Worm (Caenorhabditis elegans) whole organism, late embryonic: ENCODE data around the gene F32H5.1.

ENCODE experiments used
- ama-1 ChIP-seq: fragments of 150-350 bp; optimal IDR thresholded peaks from 2 replicates; lab custom pipeline; 2014
- ceh-14 ChIP-seq: sonication (generic microtip); optimal IDR thresholded peaks from 2 replicates; lab custom pipeline; 2016; ENCODE audit warnings: missing genotype, missing genetic modification characterization, missing compliant biosample characterization
- ceh-19 ChIP-seq: fragments of 200-800 bp; sonication (Bioruptor generic); optimal IDR thresholded peaks from 2 replicates; lab custom pipeline; 2018; ENCODE audit warnings: mild to moderate bottlenecking, missing genetic modification characterization, missing compliant biosample characterization
- pag-3 ChIP-seq: sonication (generic microtip); optimal IDR thresholded peaks from 2 replicates; lab custom pipeline; 2016; ENCODE audit warnings: missing compliant biosample characterization, missing genetic modification characterization, borderline replicate concordance
- tbx-2 ChIP-seq: sonication (generic microtip); optimal IDR thresholded peaks from 2 replicates; lab custom pipeline; 2016; ENCODE audit warnings: missing genetic modification characterization, missing compliant biosample characterization
- ztf-16 ChIP-seq: sonication (generic microtip); optimal IDR thresholded peaks from 2 replicates; lab custom pipeline; 2017; ENCODE audit warnings: missing genetic modification characterization, missing compliant biosample characterization

DNA sequence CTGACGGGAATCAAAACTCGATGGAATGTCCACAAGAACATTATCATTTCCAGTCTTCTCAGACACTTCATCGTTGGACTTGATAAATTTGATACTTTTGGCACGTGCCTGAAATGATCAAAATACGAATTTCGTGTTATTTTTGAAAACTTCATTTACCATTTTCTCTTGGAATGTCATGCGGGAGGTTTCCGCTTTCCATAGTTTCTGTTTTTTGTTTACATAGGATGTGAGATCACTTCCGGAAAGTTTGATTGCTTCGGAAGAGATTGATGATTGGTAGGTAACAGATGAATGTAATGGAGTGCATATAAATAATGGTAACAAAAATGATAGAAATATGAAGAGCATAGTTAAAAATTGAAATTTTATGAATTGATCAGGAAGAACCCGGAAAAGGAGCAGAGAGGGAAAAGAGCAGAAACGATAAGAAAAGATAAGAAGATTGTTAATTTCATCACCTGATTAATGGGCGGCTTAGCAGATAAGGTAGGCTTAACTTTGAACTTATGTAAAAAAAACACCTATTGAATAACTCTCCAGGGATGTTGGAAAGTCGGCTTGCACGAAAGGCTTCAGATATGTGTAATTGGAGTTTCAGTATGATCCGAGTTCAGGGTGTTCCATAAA is at the start of gene F32H5.1:
- no peak for TF ChIP-seq tbx-2 (tag; lab: Kevin White, UChicago)
- no peak for TF ChIP-seq pag-3 (tag; lab: Kevin White, UChicago)
- no peak for TF ChIP-seq ceh-14 (tag; lab: Kevin White, UChicago)
- TF ChIP-seq ztf-16 (tag; lab: Kevin White, UChicago) = no peak
- no peak for TF ChIP-seq ceh-19 (GFP tag; lab: Kevin White, UChicago)
- TF ChIP-seq ama-1 (lab: Kevin White, UChicago) = no peak
